Worm (Caenorhabditis elegans): Measurements from ENCODE around the gene Y67D8B.1.

Y67D8B.1 gene

DNA sequence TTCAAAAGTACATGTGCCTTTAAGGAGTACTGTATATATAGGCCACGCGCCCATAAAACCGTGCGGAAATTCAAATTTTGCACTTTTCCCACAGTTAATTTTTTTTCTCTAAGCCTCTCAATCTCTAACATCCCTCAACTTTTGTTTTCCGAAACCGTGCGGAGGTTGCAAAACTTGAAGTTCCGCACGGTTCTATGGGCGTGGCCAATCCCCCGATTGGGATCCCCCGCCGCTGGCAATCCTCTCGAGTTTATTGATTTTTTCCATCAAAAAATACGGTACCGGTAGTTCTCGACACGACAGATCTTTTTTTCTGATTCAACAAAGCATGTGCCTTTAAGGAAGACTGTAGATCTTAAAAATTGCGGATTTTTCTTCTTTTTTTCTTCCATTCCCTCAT, 26.8 kb downstream of the Y67D8B.1 start, which contains the start of gene T23E1.3 (continued):
- TF ChIP-seq hmg-1.2 (GFP tag; IDR thresholded peaks at IDR 0.05): no peak
- no peak for TF ChIP-seq Y67H2A.10 (GFP tag; conservative IDR thresholded peaks at IDR 0.05)
- TF ChIP-seq unc-130 (GFP tag; optimal IDR thresholded peaks at IDR 0.05): no peak

- peak; percentile 51 for TF ChIP-seq mcd-1 (GFP tag; IDR thresholded peaks at IDR 0.05)
Observed at ce11 chrIV:3142249-3142648, 30.2 kb downstream of the Y67D8B.1 start.

DNA sequence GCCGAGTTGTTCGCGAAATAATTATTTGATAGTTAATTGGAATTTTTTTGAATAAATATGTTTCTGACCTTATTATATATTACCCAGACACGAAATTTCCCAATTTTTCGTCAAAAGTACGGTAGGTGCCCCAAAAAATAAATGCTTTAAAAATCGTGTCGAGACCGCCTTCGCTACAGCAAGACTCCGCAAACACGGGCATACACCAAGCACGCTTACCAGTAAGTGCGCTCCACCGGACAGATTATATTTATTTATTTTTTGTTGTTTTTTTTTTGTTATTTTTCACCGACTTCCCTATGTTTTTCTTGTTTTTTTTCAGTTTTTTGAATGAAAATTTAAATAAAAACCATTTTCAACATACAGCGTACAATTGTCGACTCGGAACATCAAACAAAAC, 35.9 kb downstream of the Y67D8B.1 start:
- TF ChIP-seq F33H1.4 (GFP tag; IDR thresholded peaks at IDR 0.05) (peak; percentile 15; the same call in 1 of the 2 replicates), hmg-20 (GFP tag; IDR thresholded peaks at IDR 0.05) (no peak), mcd-1 (GFP tag; IDR thresholded peaks at IDR 0.05) (peak; percentile 50), lin-54 (GFP tag; optimal IDR thresholded peaks at IDR 0.05) (no peak)

ce11 chrIV:3135000-3135399, 37.4 kb downstream of the Y67D8B.1 start:
- no peak for TF ChIP-seq nfya-1 (tag; optimal IDR thresholded peaks at IDR 0.05; ENCODE audit: borderline replicate concordance, insufficient read depth)
- TF ChIP-seq somi-1 (GFP tag; optimal IDR thresholded peaks at IDR 0.05): peak; percentile 9
- TF ChIP-seq pbrm-1 (GFP tag; IDR thresholded peaks at IDR 0.05): peak; percentile 33; the same call in 1 of the 2 replicates
- no peak for TF ChIP-seq Y79H2A.3 (GFP tag; conservative IDR thresholded peaks at IDR 0.05)
- no peak for TF ChIP-seq ztf-18 (tag; optimal IDR thresholded peaks at IDR 0.05)
- TF ChIP-seq lin-35 (GFP tag; optimal IDR thresholded peaks at IDR 0.05): peak in 1 of 3 experiments; percentile 54
- TF ChIP-seq hrde-1 (tag; optimal IDR thresholded peaks at IDR 0.05; ENCODE audit: borderline replicate concordance): no peak
- TF ChIP-seq ceh-27 (GFP tag; optimal IDR thresholded peaks at IDR 0.05): peak; percentile 58
- TF ChIP-seq B0336.3 (GFP tag; IDR thresholded peaks at IDR 0.05): peak; percentile 19; the same call in 1 of the 2 replicates
- no peak for TF ChIP-seq nhr-90 (tag; optimal IDR thresholded peaks at IDR 0.05)
- peak; percentile 87 for TF ChIP-seq K12H6.12 (tag; optimal IDR thresholded peaks at IDR 0.05)
- peak; percentile 33 for TF ChIP-seq lin-40 (tag; optimal IDR thresholded peaks at IDR 0.05)
- TF ChIP-seq fkh-3 (tag; optimal IDR thresholded peaks at IDR 0.05): no peak
- no peak for TF ChIP-seq nfyb-1 (GFP tag; IDR thresholded peaks at IDR 0.05)
- peak; percentile 26; the same call in 1 of the 2 replicates for TF ChIP-seq hmg-1.2 (GFP tag; IDR thresholded peaks at IDR 0.05)
- TF ChIP-seq Y53G8AR.9 (GFP tag; conservative IDR thresholded peaks at IDR 0.05): no peak
- no peak for TF ChIP-seq cebp-1 (GFP tag; IDR thresholded peaks at IDR 0.05)
- peak; percentile 49 for TF ChIP-seq cebp-1 (tag; optimal IDR thresholded peaks at IDR 0.05)
- TF ChIP-seq zfh-2 (GFP tag; conservative IDR thresholded peaks at IDR 0.05): peak; percentile 90
- 0 out of 2 replicates have a peak, but pooled peaks have one; percentile 40 for TF ChIP-seq dox-1 (GFP tag; IDR thresholded peaks at IDR 0.05)
- TF ChIP-seq chd-7 (tag; optimal IDR thresholded peaks at IDR 0.05): peak; percentile 11
- TF ChIP-seq mcd-1 (GFP tag; IDR thresholded peaks at IDR 0.05): peak; percentile 28; the same call in 1 of the 2 replicates
- TF ChIP-seq ZK185.1 (tag; optimal IDR thresholded peaks at IDR 0.05; ENCODE audit: poor library complexity, severe bottlenecking): no peak
- TF ChIP-seq madf-10 (tag; optimal IDR thresholded peaks at IDR 0.05): peak; percentile 12

DNA sequence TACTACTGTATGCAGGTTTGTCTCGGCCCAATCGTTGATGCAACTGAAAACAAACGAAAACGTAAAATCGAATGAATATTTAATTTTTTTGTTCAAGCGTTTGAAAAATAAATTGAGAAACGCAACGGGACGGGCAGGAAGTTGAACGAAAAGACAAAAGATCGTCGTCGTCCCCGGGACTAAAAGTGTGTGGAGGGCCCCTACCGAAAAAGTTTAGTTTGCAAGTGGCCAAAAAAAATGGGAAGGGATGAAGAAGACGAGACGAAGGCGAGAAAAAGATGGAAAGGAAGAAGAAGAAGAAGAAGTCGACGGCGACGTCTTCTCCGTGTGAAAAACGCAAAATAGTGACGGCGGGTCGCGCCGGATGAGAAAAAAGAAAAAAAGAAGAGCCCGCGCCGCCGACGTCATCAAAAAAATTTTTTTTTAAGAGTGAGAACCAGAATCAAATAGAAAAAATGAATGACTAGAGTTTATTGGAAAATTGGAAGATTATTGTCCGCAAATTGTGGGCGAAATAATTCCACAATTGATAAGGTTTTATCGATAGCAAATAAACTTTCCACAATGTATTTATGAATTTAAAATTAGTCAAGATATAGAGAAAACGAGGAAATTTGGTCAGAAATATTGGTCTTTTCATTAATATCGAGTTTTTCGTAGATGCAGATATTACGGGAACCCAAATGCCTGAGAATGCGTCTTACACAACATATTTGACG, 39.2 kb downstream of the Y67D8B.1 start, which contains the start of gene mca-3:
mca-3 (minus strand) TSS at position 51 of the 719 bp plus-strand sequence.
- TF ChIP-seq zfh-2 (GFP tag; conservative IDR thresholded peaks at IDR 0.05): 0 out of 2 replicates have a peak, but pooled peaks have one; percentile 25
- no peak for TF ChIP-seq madf-10 (tag; optimal IDR thresholded peaks at IDR 0.05)
- no peak for TF ChIP-seq pbrm-1 (GFP tag; IDR thresholded peaks at IDR 0.05)
- TF ChIP-seq madf-6 (GFP tag; IDR thresholded peaks at IDR 0.05): no peak
- TF ChIP-seq Y95B8A.8 (GFP tag; IDR thresholded peaks at IDR 0.05): no peak
- TF ChIP-seq zim-3 (tag; optimal IDR thresholded peaks at IDR 0.05): no peak
- peak; percentile 31 for TF ChIP-seq nhr-80 (tag; optimal IDR thresholded peaks at IDR 0.05)
- peak; percentile 26; the same call in 1 of the 2 replicates for TF ChIP-seq nfyb-1 (GFP tag; IDR thresholded peaks at IDR 0.05)

Measured in whole organism, young adult.